Fruit fly (Drosophila melanogaster) whole organism, embryonic: Measurements from ENCODE around the gene Mocs1.

ENCODE experiments used
- Awh ChIP-seq: fragments of 200-800 bp; sonication (Bioruptor generic); IDR thresholded peaks from 2 replicates; pipeline ENCODE4, ENCODE4 v1.3.6; 2022; ENCODE audit warnings: missing biosample characterization, missing genetic modification characterization
- CG10209 ChIP-seq: fragments of 200-800 bp; sonication (Bioruptor generic); optimal IDR thresholded peaks from 3 replicates; lab custom pipeline; 2017; ENCODE audit warnings: missing biosample characterization, mild to moderate bottlenecking, missing genetic modification characterization, missing genetic modification reagents
- CG10274 ChIP-seq: fragments of 200-800 bp; sonication (Bioruptor generic); optimal IDR thresholded peaks from 3 replicates; lab custom pipeline; 2017; ENCODE audit warnings: missing biosample characterization, mild to moderate bottlenecking, missing genetic modification characterization
- CG11504 ChIP-seq: fragments of 200-800 bp; sonication (Bioruptor generic); optimal IDR thresholded peaks from 3 replicates; lab custom pipeline; 2019; ENCODE audit warnings: missing biosample characterization, mild to moderate bottlenecking, missing genetic modification characterization, moderate library complexity
- CG13894 ChIP-seq: fragments of 200-800 bp; sonication (Bioruptor generic); optimal IDR thresholded peaks from 3 replicates; lab custom pipeline; 2018; ENCODE audit warnings: missing biosample characterization, mild to moderate bottlenecking, missing genetic modification characterization, moderate library complexity
- CG1529 ChIP-seq: fragments of 200-800 bp; sonication (Bioruptor generic); optimal IDR thresholded peaks from 3 replicates; lab custom pipeline; 2018; ENCODE audit warnings: missing biosample characterization, missing genetic modification characterization
- CG17385 ChIP-seq: fragments of 200-800 bp; sonication (Bioruptor generic); optimal IDR thresholded peaks from 3 replicates; lab custom pipeline; 2018; ENCODE audit warnings: missing biosample characterization, mild to moderate bottlenecking, missing genetic modification characterization
- CG2199 ChIP-seq: fragments of 200-800 bp; sonication (Bioruptor generic); IDR thresholded peaks from 3 replicates; pipeline ENCODE4 v1.3.6; 2022; ENCODE audit warnings: missing biosample characterization, missing genetic modification characterization
- CG2875 ChIP-seq: fragments of 200-800 bp; sonication (Bioruptor generic); optimal IDR thresholded peaks from 2 replicates; lab custom pipeline; 2017; ENCODE audit warnings: missing biosample characterization, mild to moderate bottlenecking, missing genetic modification characterization, missing genetic modification reagents
- CG31224 ChIP-seq: fragments of 200-800 bp; sonication (Bioruptor generic); IDR thresholded peaks from 2 replicates; pipeline ENCODE4 v1.3.6; 2022; ENCODE audit warnings: missing biosample characterization, missing genetic modification characterization
- CG32772 ChIP-seq: fragments of 200-800 bp; sonication (Bioruptor generic); IDR thresholded peaks from 2 replicates; pipeline ENCODE4 v1.3.6; 2022; ENCODE audit warnings: missing biosample characterization, missing genetic modification characterization
- CG3281 ChIP-seq: fragments of 200-800 bp; sonication (Bioruptor generic); optimal IDR thresholded peaks from 3 replicates; lab custom pipeline; 2017; ENCODE audit warnings: missing biosample characterization, mild to moderate bottlenecking, missing genetic modification characterization
- CG33557 ChIP-seq: fragments of 200-800 bp; sonication (Bioruptor generic); optimal IDR thresholded peaks from 2 replicates; lab custom pipeline; 2019; ENCODE audit warnings: missing biosample characterization, mild to moderate bottlenecking, missing genetic modification characterization, moderate library complexity
- CG4360 ChIP-seq: fragments of 200-800 bp; sonication (Bioruptor generic); IDR thresholded peaks from 2 replicates; pipeline ENCODE4 v1.3.6; 2022; ENCODE audit warnings: missing biosample characterization, missing genetic modification characterization
- CG4707 ChIP-seq: fragments of 200-800 bp; sonication (Bioruptor generic); optimal IDR thresholded peaks from 2 replicates; lab custom pipeline; 2018; ENCODE audit warnings: missing biosample characterization, mild to moderate bottlenecking, missing genetic modification characterization, moderate library complexity
- CG6791 ChIP-seq: fragments of 200-800 bp; sonication (Bioruptor generic); IDR thresholded peaks from 3 replicates; pipeline ENCODE4 v1.3.6; 2022; ENCODE audit warnings: missing biosample characterization, missing genetic modification characterization; ENCODE audit not compliant: partially characterized antibody
- CG7987 ChIP-seq: fragments of 200-800 bp; sonication (Bioruptor generic); optimal IDR thresholded peaks from 2 replicates; lab custom pipeline; 2018; ENCODE audit warnings: missing biosample characterization, mild to moderate bottlenecking, missing genetic modification characterization, moderate library complexity
- CG8290 ChIP-seq, 3 experiments: fragments of 200-800 bp; sonication (Bioruptor generic); optimal IDR thresholded peaks; 2 replicates each; lab custom pipeline; 2016 to 2019; ENCODE audit warnings: missing biosample characterization in 3 of 3, missing genetic modification characterization in 3 of 3, mild to moderate bottlenecking in 2 of 3, moderate library complexity in 1 of 3
- CG9437 ChIP-seq: fragments of 200-800 bp; sonication (Bioruptor generic); optimal IDR thresholded peaks from 2 replicates; lab custom pipeline; 2018; ENCODE audit warnings: missing biosample characterization, mild to moderate bottlenecking, missing genetic modification characterization
- CG9727 ChIP-seq: fragments of 200-800 bp; sonication (Bioruptor generic); optimal IDR thresholded peaks from 3 replicates; lab custom pipeline; 2017; ENCODE audit warnings: missing biosample characterization, mild to moderate bottlenecking, missing genetic modification characterization
- Chrac-16 ChIP-seq: fragments of 200-800 bp; sonication (Bioruptor generic); optimal IDR thresholded peaks from 3 replicates; lab custom pipeline; 2016; ENCODE audit warnings: missing biosample characterization, missing genetic modification characterization
- D19A ChIP-seq: fragments of 200-800 bp; optimal IDR thresholded peaks from 3 replicates; lab custom pipeline; 2019; ENCODE audit warnings: missing biosample characterization, mild to moderate bottlenecking, missing genetic modification characterization, moderate library complexity
- Dfd ChIP-seq, 2 experiments: fragments of >200 bp; optimal IDR thresholded peaks; 2 replicates each; lab custom pipeline; 2017; ENCODE audit warnings: missing biosample characterization in 2 of 2, missing genetic modification characterization in 2 of 2
- Ets65A ChIP-seq: fragments of 200-800 bp; sonication (Bioruptor generic); peaks from one replicate; lab custom pipeline; 2016; ENCODE audit warnings: missing biosample characterization, missing genetic modification characterization
- Hmx ChIP-seq: fragments of 200-800 bp; sonication (Bioruptor generic); optimal IDR thresholded peaks from 2 replicates; lab custom pipeline; 2016; ENCODE audit warnings: missing biosample characterization, missing genetic modification characterization
- Mes4 ChIP-seq: fragments of 200-800 bp; sonication (Bioruptor generic); optimal IDR thresholded peaks from 2 replicates; lab custom pipeline; 2016; ENCODE audit warnings: missing biosample characterization, missing genetic modification characterization
- NfI ChIP-seq: fragments of 200-800 bp; sonication (Bioruptor generic); optimal IDR thresholded peaks from 3 replicates; lab custom pipeline; 2018; ENCODE audit warnings: missing biosample characterization, mild to moderate bottlenecking, missing genetic modification characterization, moderate library complexity
- Oaz ChIP-seq: fragments of 200-800 bp; sonication (Bioruptor generic); IDR thresholded peaks from 2 replicates; pipeline ENCODE4 v1.3.6; 2022; ENCODE audit warnings: missing biosample characterization, missing genetic modification characterization
- Pdp1 ChIP-seq, 2 experiments: fragments of 200-800 bp; sonication (Bioruptor generic); optimal IDR thresholded peaks; 3 replicates each; lab custom pipeline; 2016; ENCODE audit warnings: missing biosample characterization in 2 of 2, missing genetic modification characterization in 2 of 2, mild to moderate bottlenecking in 1 of 2, moderate library complexity in 1 of 2
- Rfx ChIP-seq: fragments of 200-800 bp; sonication (Bioruptor generic); IDR thresholded peaks from 2 replicates; pipeline ENCODE4 v1.3.6; 2022; ENCODE audit warnings: missing biosample characterization, missing genetic modification characterization
- Sry-β ChIP-seq: fragments of 200-800 bp; sonication (Bioruptor generic); optimal IDR thresholded peaks from 2 replicates; lab custom pipeline; 2018; ENCODE audit warnings: missing biosample characterization, mild to moderate bottlenecking, missing genetic modification characterization, moderate library complexity
- Trl ChIP-seq, 3 experiments: fragments of >200 bp in 2 of 3; fragments of 200-800 bp in 1 of 3; sonication (Bioruptor generic) in 1 of 3; optimal IDR thresholded peaks; 2 replicates in 1 of 3; 3 replicates in 2 of 3; lab custom pipeline; 2016 to 2017; ENCODE audit warnings: missing biosample characterization in 1 of 3, missing genetic modification characterization in 1 of 3
- bbx ChIP-seq: fragments of 200-800 bp; sonication (Bioruptor generic); IDR thresholded peaks from 2 replicates; pipeline ENCODE4 v1.3.6; 2022; ENCODE audit warnings: missing biosample characterization, missing genetic modification characterization; ENCODE audit not compliant: partially characterized antibody
- chn ChIP-seq: fragments of 200-800 bp; sonication (Bioruptor generic); optimal IDR thresholded peaks from 2 replicates; lab custom pipeline; 2016; ENCODE audit warnings: missing biosample characterization, missing genetic modification characterization
- crol ChIP-seq: fragments of 200-800 bp; sonication (Bioruptor generic); IDR thresholded peaks from 2 replicates; pipeline ENCODE4 v1.3.6; 2022; ENCODE audit warnings: missing biosample characterization, missing genetic modification characterization
- ewg ChIP-seq: fragments of 200-800 bp; sonication (Bioruptor generic); optimal IDR thresholded peaks from 3 replicates; lab custom pipeline; 2017; ENCODE audit warnings: mild to moderate bottlenecking, missing biosample characterization, missing genetic modification reagents, missing genetic modification characterization
- fd96Cb ChIP-seq: fragments of 200-800 bp; sonication (Bioruptor generic); optimal IDR thresholded peaks from 2 replicates; lab custom pipeline; 2018; ENCODE audit warnings: missing biosample characterization, mild to moderate bottlenecking, missing genetic modification characterization, moderate library complexity
- h ChIP-seq: fragments of >200 bp; optimal IDR thresholded peaks from 2 replicates; lab custom pipeline; 2017
- kni ChIP-seq: fragments of 200-800 bp; sonication (Bioruptor generic); optimal IDR thresholded peaks from 3 replicates; lab custom pipeline; 2017; ENCODE audit warnings: mild to moderate bottlenecking, missing biosample characterization, missing genetic modification reagents, missing genetic modification characterization
- mld ChIP-seq: fragments of 200-800 bp; sonication (Bioruptor generic); IDR thresholded peaks from 3 replicates; pipeline ENCODE4 v1.3.6; 2022; ENCODE audit warnings: missing biosample characterization, missing genetic modification characterization; ENCODE audit not compliant: partially characterized antibody
- nerfin-1 ChIP-seq: fragments of 200-800 bp; sonication (Bioruptor generic); optimal IDR thresholded peaks from 3 replicates; lab custom pipeline; 2019; ENCODE audit warnings: missing biosample characterization, mild to moderate bottlenecking, missing genetic modification characterization, moderate library complexity
- onecut ChIP-seq: fragments of 200-800 bp; sonication (Bioruptor generic); IDR thresholded peaks from 2 replicates; pipeline ENCODE4 v1.3.6; 2022; ENCODE audit warnings: missing biosample characterization, missing genetic modification characterization
- pan ChIP-seq, 4 experiments: fragments of >200 bp in 3 of 4; fragments of 200-800 bp in 1 of 4; sonication (Bioruptor generic) in 1 of 4; optimal IDR thresholded peaks in 3 of 4; IDR thresholded peaks in 1 of 4; 2 replicates each; pipeline versions ENCODE4 v1.3.6 to Lab custom; 2017 to 2022; ENCODE audit warnings: missing biosample characterization in 2 of 4, missing genetic modification characterization in 2 of 4, mixed read lengths in 1 of 4
- pros ChIP-seq: fragments of 200-800 bp; sonication (Bioruptor generic); optimal IDR thresholded peaks from 3 replicates; lab custom pipeline; 2019; ENCODE audit warnings: missing biosample characterization, mild to moderate bottlenecking, missing genetic modification characterization, moderate library complexity
- sens ChIP-seq: fragments of 200-800 bp; sonication (Bioruptor generic); peaks from one replicate; lab custom pipeline; 2016; ENCODE audit warnings: missing biosample characterization, missing genetic modification characterization
- vnd ChIP-seq: fragments of 200-800 bp; sonication (Bioruptor generic); IDR thresholded peaks from 3 replicates; pipeline ENCODE4 v1.3.6; 2022; ENCODE audit warnings: missing biosample characterization, missing genetic modification characterization; ENCODE audit not compliant: partially characterized antibody
- z ChIP-seq: fragments of 200-800 bp; sonication (Bioruptor generic); IDR thresholded peaks from 3 replicates; pipeline ENCODE4 v1.3.6; 2022; ENCODE audit warnings: missing biosample characterization, missing genetic modification characterization

Mocs1 gene

DNA sequence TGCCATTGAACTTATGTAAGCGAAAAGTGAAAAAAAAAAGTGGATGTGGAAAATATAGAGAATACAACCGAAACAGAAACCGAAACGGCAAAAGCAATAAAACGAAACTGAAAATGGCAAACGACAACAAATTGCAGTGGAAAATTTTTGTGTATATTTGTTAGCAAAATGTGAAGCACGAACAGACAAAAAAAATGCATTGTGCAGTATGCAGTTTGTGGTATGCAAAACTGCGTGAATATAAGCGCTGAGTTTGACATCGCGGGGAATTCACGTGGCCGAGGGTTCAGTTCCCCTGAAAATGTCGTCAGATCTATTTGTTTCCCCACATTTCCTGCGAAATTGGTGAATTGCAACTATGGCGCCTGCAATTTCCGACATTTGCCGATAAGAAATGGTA is 26.7 kb upstream of the Mocs1 start:
- no peak for TF ChIP-seq Mes4 (GFP tag; lab: Kevin White, UChicago)
- TF ChIP-seq CG4707 = no peak
- TF ChIP-seq CG9727 = no peak
- no peak for TF ChIP-seq Chrac-16 (GFP tag; lab: Kevin White, UChicago)
- TF ChIP-seq CG32772 (GFP tag; lab: Robert Waterston, UW) = no peak
- TF ChIP-seq CG9437 = no peak
- no peak for TF ChIP-seq Oaz (GFP tag; lab: Robert Waterston, UW)

DNA sequence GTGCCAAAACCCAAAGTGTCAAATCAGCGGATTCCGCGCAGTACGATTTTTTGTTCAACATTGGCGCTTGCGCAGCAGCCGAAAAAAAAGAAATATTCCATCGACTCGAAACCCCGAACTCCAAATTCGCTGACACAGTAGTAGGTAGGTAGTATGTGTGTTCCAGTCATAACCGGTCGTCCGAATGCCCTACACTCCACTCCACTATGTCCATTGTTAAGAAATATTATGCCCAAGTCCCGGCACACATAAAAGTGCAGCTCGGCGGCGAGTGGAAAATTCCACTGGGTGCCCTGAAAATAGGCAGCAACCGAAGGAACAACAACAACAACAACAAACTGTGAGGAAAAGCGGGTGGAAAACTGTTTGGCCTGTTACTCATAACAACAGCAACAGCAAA is 25.3 kb upstream of the Mocs1 start:
- no peak for TF ChIP-seq CG7987
- peak; percentile 68 for TF ChIP-seq nerfin-1 (tag; lab: Kevin White, UChicago)
- 0 out of 3 replicates have a peak, but pooled peaks have one; percentile 24 for TF ChIP-seq vnd (GFP tag; lab: Robert Waterston, UW)
- TF ChIP-seq kni (GFP tag; lab: Kevin White, UChicago) = peak; percentile 64
- no peak for TF ChIP-seq CG10209 (GFP tag; lab: Kevin White, UChicago)
- TF ChIP-seq CG33557 (GFP tag; lab: Kevin White, UChicago) = peak; percentile 16
- TF ChIP-seq Dfd (GFP tag; optimal IDR thresholded peaks at IDR 0.05; lab: Kevin White, UChicago) = no peak
- peak; percentile 16 for TF ChIP-seq chn
- peak; percentile 96 for TF ChIP-seq CG4360 (GFP tag; lab: Robert Waterston, UW)
- peak; percentile 93; the same call in 2 of the 3 replicates for TF ChIP-seq CG2199 (GFP tag; lab: Robert Waterston, UW)
- peak; percentile 30; the same call in 1 of the 2 replicates for TF ChIP-seq CG31224 (GFP tag; lab: Robert Waterston, UW)
- peak; percentile 12 for TF ChIP-seq sens (GFP tag; lab: Kevin White, UChicago)
- TF ChIP-seq pros (GFP tag; lab: Kevin White, UChicago) = peak; percentile 83
- TF ChIP-seq CG11504 (tag; lab: Kevin White, UChicago) = peak; percentile 3
- TF ChIP-seq pan (optimal IDR thresholded peaks at IDR 0.05; lab: Kevin White, UChicago) = no peak
- peak in 1 of 2 experiments; percentile 31 for TF ChIP-seq pan (GFP tag; optimal IDR thresholded peaks at IDR 0.05 in 1 of 2, IDR thresholded peaks at IDR 0.05 in 1 of 2)
- no peak for TF ChIP-seq Awh
- no peak for TF ChIP-seq fd96Cb (tag; lab: Kevin White, UChicago)
- peak; percentile 40 for TF ChIP-seq ewg (GFP tag; lab: Kevin White, UChicago)
- TF ChIP-seq D19A = peak; percentile 79
- peak; percentile 54 for TF ChIP-seq Ets65A (GFP tag; lab: Kevin White, UChicago)
- peak; percentile 97 for TF ChIP-seq CG10274 (GFP tag; lab: Kevin White, UChicago)

DNA sequence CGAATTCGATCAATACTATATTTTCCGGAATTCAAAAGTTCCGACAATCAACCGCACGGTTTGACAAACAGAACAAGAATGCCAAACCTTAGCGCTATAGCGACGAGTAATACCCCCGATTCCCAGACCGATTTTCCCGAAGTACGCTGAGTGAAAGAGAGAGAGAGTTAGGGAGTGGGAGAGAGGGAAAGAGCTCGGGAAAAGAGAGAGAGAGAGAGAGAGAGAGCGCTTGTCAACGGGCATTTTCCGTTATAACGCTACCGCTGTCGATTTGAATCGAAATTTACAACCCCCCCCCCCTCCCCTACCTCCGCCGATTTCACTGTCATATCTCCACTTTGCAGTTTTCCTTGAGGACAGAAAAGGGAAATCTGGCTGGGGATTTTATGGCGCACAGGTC is 23.8 kb upstream of the Mocs1 start:
- TF ChIP-seq CG1529 (GFP tag; lab: Kevin White, UChicago) = peak; percentile 97
- no peak for TF ChIP-seq CG3281 (GFP tag; lab: Kevin White, UChicago)
- TF ChIP-seq Rfx = 0 out of 2 replicates have a peak, but pooled peaks have one; percentile 10
- peak; percentile 72 to 94 for TF ChIP-seq Trl (optimal IDR thresholded peaks at IDR 0.05; lab: Kevin White, UChicago)
- TF ChIP-seq Trl (GFP tag; optimal IDR thresholded peaks at IDR 0.05; lab: Kevin White, UChicago) = no peak
- peak; percentile 24 for TF ChIP-seq kni (GFP tag; lab: Kevin White, UChicago)
- TF ChIP-seq mld (GFP tag; lab: Robert Waterston, UW) = no peak
- peak; percentile 22; the same call in 1 of the 2 replicates for TF ChIP-seq onecut (GFP tag; lab: Robert Waterston, UW)
- peak; percentile 0 for TF ChIP-seq CG17385 (GFP tag; lab: Kevin White, UChicago)
- TF ChIP-seq z (GFP tag; lab: Robert Waterston, UW) = peak; percentile 87
- TF ChIP-seq pros (GFP tag; lab: Kevin White, UChicago) = peak; percentile 52
- TF ChIP-seq Hmx (GFP tag; lab: Kevin White, UChicago) = no peak
- TF ChIP-seq CG2875 (GFP tag; lab: Kevin White, UChicago) = peak; percentile 22
- TF ChIP-seq bbx (GFP tag; lab: Robert Waterston, UW) = no peak
- TF ChIP-seq CG10274 (GFP tag; lab: Kevin White, UChicago) = no peak
- TF ChIP-seq CG13894 (tag; lab: Kevin White, UChicago) = peak; percentile 81
- TF ChIP-seq NfI (GFP tag; lab: Kevin White, UChicago) = no peak
- peak; percentile 91 for TF ChIP-seq crol (GFP tag; lab: Robert Waterston, UW)
- no peak for TF ChIP-seq h (lab: Kevin White, UChicago)
- TF ChIP-seq Sry-β (GFP tag; lab: Kevin White, UChicago) = no peak
- no peak for TF ChIP-seq Pdp1 (GFP tag; optimal IDR thresholded peaks at IDR 0.05; lab: Kevin White, UChicago)
- TF ChIP-seq CG6791 (GFP tag; lab: Robert Waterston, UW) = peak; percentile 65; the same call in 1 of the 3 replicates
- peak; percentile 63 for TF ChIP-seq CG8290 (GFP tag; optimal IDR thresholded peaks at IDR 0.05; lab: Kevin White, UChicago)
- TF ChIP-seq CG8290 (tag; optimal IDR thresholded peaks at IDR 0.05; lab: Kevin White, UChicago) = peak in 1 of 2 experiments; percentile 63
